Fruit fly (Drosophila melanogaster): ENCODE results near the gene Mnt.

The Mnt gene

DNA sequence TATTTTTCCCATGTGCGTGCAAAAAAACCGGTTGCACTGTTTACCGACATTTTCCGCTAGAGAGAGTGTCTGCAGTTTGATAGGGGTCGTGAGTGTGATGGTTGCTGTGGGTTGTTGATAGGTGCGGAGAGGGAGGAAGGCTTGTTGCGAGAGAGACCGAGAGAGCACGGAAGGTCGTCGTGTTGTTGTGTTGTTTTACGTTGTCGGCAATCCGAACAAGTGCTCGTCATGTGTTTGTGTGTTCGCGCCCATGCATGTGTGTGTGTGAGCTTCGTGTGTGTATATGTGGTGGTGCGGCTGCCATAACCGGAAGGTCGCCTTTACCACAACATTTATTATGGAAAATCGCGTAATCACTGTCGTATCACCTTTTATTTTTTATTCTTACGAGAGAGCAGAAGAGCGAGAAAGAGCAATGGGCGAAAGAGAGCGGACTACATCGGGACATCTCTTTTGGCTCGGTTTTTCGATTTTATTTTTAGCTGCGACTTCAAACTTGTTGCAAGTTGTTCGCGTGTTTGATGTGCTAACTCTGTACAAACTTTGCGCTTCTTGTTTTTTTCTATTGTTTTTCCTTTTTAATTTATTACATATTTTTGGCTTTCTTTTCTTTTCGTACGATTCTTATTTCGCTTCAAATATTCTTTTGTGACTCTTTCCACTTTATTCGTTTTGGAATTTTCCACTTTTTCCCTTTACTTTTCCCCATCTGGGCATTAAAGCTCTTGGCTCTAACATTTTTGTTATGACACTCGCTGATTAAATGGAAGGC lies 73.1 kb downstream of the Mnt start (continued):
- TF ChIP-seq Ssrp (tag; optimal IDR thresholded peaks at IDR 0.05) (no peak), yki (optimal IDR thresholded peaks at IDR 0.05) (peak; percentile 58), CG11398 (GFP tag; optimal IDR thresholded peaks at IDR 0.05) (no peak), CG31365 (tag; optimal IDR thresholded peaks at IDR 0.05) (peak; percentile 7), CG2889 (GFP tag; IDR thresholded peaks at IDR 0.05) (no peak), bowl (GFP tag; IDR thresholded peaks at IDR 0.05) (no peak), chinmo (GFP tag; IDR thresholded peaks at IDR 0.05; ENCODE audit: partially characterized antibody) (peak; percentile 99), CG15696 (tag; optimal IDR thresholded peaks at IDR 0.05) (no peak), zen2 (GFP tag; IDR thresholded peaks at IDR 0.05; ENCODE audit: partially characterized antibody) (peak; percentile 66; the same call in 2 of the 3 replicates), sisA (GFP tag; IDR thresholded peaks at IDR 0.05) (no peak), croc (GFP tag; conservative IDR thresholded peaks at IDR 0.05) (no peak), gro (GFP tag; optimal IDR thresholded peaks at IDR 0.05) (peak; percentile 50), Vsx1 (GFP tag; optimal IDR thresholded peaks at IDR 0.05) (no peak), Dll (GFP tag; IDR thresholded peaks at IDR 0.05; ENCODE audit: partially characterized antibody) (0 out of 4 replicates have a peak, but pooled peaks have one; percentile 23), CG14667 (GFP tag; IDR thresholded peaks at IDR 0.05) (no peak), slp2 (GFP tag; optimal IDR thresholded peaks at IDR 0.05) (no peak), kni (GFP tag; optimal IDR thresholded peaks at IDR 0.05) (peak; percentile 94), CG11247 (GFP tag; IDR thresholded peaks at IDR 0.05) (no peak), Sox102F (GFP tag; optimal IDR thresholded peaks at IDR 0.05) (no peak), CG12104 (GFP tag; optimal IDR thresholded peaks at IDR 0.05) (no peak), NFAT (GFP tag; IDR thresholded peaks at IDR 0.05) (no peak), CG15479 (GFP tag; optimal IDR thresholded peaks at IDR 0.05) (peak; percentile 94), CG9817 (tag; optimal IDR thresholded peaks at IDR 0.05) (no peak), Chrac-16 (GFP tag; optimal IDR thresholded peaks at IDR 0.05) (no peak), Optix (GFP tag; IDR thresholded peaks at IDR 0.05) (no peak), twi (tag; optimal IDR thresholded peaks at IDR 0.05) (peak; percentile 18), Xbp1 (GFP tag; optimal IDR thresholded peaks at IDR 0.05) (no peak), wek (GFP tag; optimal IDR thresholded peaks at IDR 0.05) (no peak), CG12769 (tag; optimal IDR thresholded peaks at IDR 0.05) (peak; percentile 90), CG10462 (GFP tag; optimal IDR thresholded peaks at IDR 0.05) (no peak), H15 (GFP tag; IDR thresholded peaks at IDR 0.05) (no peak), Mad (GFP tag; optimal IDR thresholded peaks at IDR 0.05) (no peak), CG12071 (GFP tag; optimal IDR thresholded peaks at IDR 0.05) (peak; percentile 21), rib (GFP tag; IDR thresholded peaks at IDR 0.05) (peak; percentile 93), CG18619 (GFP tag; optimal IDR thresholded peaks at IDR 0.05) (no peak), CG8290 (GFP tag; optimal IDR thresholded peaks at IDR 0.05) (no peak), CG8290 (tag; optimal IDR thresholded peaks at IDR 0.05) (peak in 1 of 2 experiments; percentile 79), Drgx (GFP tag; IDR thresholded peaks at IDR 0.05) (peak; percentile 41), CG6175 (GFP tag; IDR thresholded peaks at IDR 0.05) (0 out of 3 replicates have a peak, but pooled peaks have one; percentile 27), Atf-2 (GFP tag; optimal IDR thresholded peaks at IDR 0.05) (no peak), CG15011 (GFP tag; optimal IDR thresholded peaks at IDR 0.05) (no peak), sug (tag; optimal IDR thresholded peaks at IDR 0.05) (peak; percentile 53), Doc3 (GFP tag; IDR thresholded peaks at IDR 0.05; ENCODE audit: partially characterized antibody) (no peak), CG16863 (GFP tag; optimal IDR thresholded peaks at IDR 0.05) (no peak), Bgb (GFP tag; IDR thresholded peaks at IDR 0.05; ENCODE audit: partially characterized antibody) (peak; percentile 25; the same call in 1 of the 2 replicates), CG7987 (GFP tag; optimal IDR thresholded peaks at IDR 0.05) (peak; percentile 47), jigr1 (GFP tag; IDR thresholded peaks at IDR 0.05) (no peak), Trl (optimal IDR thresholded peaks at IDR 0.05) (peak; percentile 89 to 98), Trl (GFP tag; optimal IDR thresholded peaks at IDR 0.05) (peak; percentile 63), Med (GFP tag) (peak; percentile 81)
